Fruit fly (Drosophila melanogaster): Measurements from ENCODE around the gene SF2.

SF2 gene

dm6 chr3R:16309302-16310080, 32.3 kb downstream of the SF2 start (continued):
- TF ChIP-seq CG7963 (GFP tag; IDR thresholded peaks at IDR 0.05; ENCODE audit: partially characterized antibody): 0 out of 3 replicates have a peak, but pooled peaks have one; percentile 31
- peak; percentile 10 for TF ChIP-seq zfh2 (GFP tag; optimal IDR thresholded peaks at IDR 0.05)
- TF ChIP-seq Atf6 (GFP tag; IDR thresholded peaks at IDR 0.05): peak; percentile 60; the same call in 1 of the 2 replicates
- TF ChIP-seq ara (GFP tag; IDR thresholded peaks at IDR 0.05): peak; percentile 37; the same call in 1 of the 2 replicates
- no peak for TF ChIP-seq lbe (GFP tag; optimal IDR thresholded peaks at IDR 0.05)
- TF ChIP-seq HLHmδ (GFP tag; optimal IDR thresholded peaks at IDR 0.05): no peak
- TF ChIP-seq Sry-δ (GFP tag; optimal IDR thresholded peaks at IDR 0.05): peak; percentile 12
- 0 out of 3 replicates have a peak, but pooled peaks have one; percentile 9 for TF ChIP-seq zen2 (GFP tag; IDR thresholded peaks at IDR 0.05; ENCODE audit: partially characterized antibody)
- peak; percentile 29 for TF ChIP-seq Fer3 (tag; optimal IDR thresholded peaks at IDR 0.05)
- peak; percentile 56; the same call in 1 of the 2 replicates for TF ChIP-seq Drgx (GFP tag; IDR thresholded peaks at IDR 0.05)
- peak; percentile 31 for TF ChIP-seq CG17359 (tag; optimal IDR thresholded peaks at IDR 0.05)
- TF ChIP-seq CG12391 (tag; optimal IDR thresholded peaks at IDR 0.05): peak; percentile 46
- TF ChIP-seq CG1233 (GFP tag; optimal IDR thresholded peaks at IDR 0.05): peak; percentile 93
- TF ChIP-seq CG31441 (GFP tag; IDR thresholded peaks at IDR 0.05): no peak
- 0 out of 2 replicates have a peak, but pooled peaks have one; percentile 20 for TF ChIP-seq nerfin-2 (GFP tag; IDR thresholded peaks at IDR 0.05; ENCODE audit: partially characterized antibody)
- peak; percentile 19 for TF ChIP-seq CG1603 (tag; optimal IDR thresholded peaks at IDR 0.05)
- TF ChIP-seq Rfx (GFP tag; IDR thresholded peaks at IDR 0.05): peak; percentile 65
- no peak for TF ChIP-seq sc (optimal IDR thresholded peaks at IDR 0.05)
- TF ChIP-seq sc (GFP tag; optimal IDR thresholded peaks at IDR 0.05): no peak
- peak; percentile 25 for TF ChIP-seq CG18262 (tag; optimal IDR thresholded peaks at IDR 0.05)
- peak; percentile 47; the same call in 1 of the 2 replicates for TF ChIP-seq E2f1 (GFP tag; IDR thresholded peaks at IDR 0.05)
- peak; percentile 69; the same call in 1 of the 4 replicates for TF ChIP-seq chinmo (GFP tag; IDR thresholded peaks at IDR 0.05; ENCODE audit: partially characterized antibody)
- 0 out of 2 replicates have a peak, but pooled peaks have one; percentile 31 for TF ChIP-seq CG11696 (GFP tag; IDR thresholded peaks at IDR 0.05)
- peak; percentile 50 for TF ChIP-seq Ada2b (GFP tag; IDR thresholded peaks at IDR 0.05)
- no peak for TF ChIP-seq Hmx (GFP tag; optimal IDR thresholded peaks at IDR 0.05)
- TF ChIP-seq CG4854 (GFP tag; optimal IDR thresholded peaks at IDR 0.05): peak; percentile 18
- no peak for TF ChIP-seq az2 (GFP tag; optimal IDR thresholded peaks at IDR 0.05)
- TF ChIP-seq grau (tag; optimal IDR thresholded peaks at IDR 0.05): peak; percentile 29
- TF ChIP-seq lab (GFP tag; optimal IDR thresholded peaks at IDR 0.05): peak; percentile 53
- no peak for TF ChIP-seq Trl (optimal IDR thresholded peaks at IDR 0.05)
- peak; percentile 11 for TF ChIP-seq Trl (GFP tag; optimal IDR thresholded peaks at IDR 0.05)
- TF ChIP-seq CG10431 (GFP tag; optimal IDR thresholded peaks at IDR 0.05): no peak
- TF ChIP-seq CG6689 (GFP tag; IDR thresholded peaks at IDR 0.05): peak; percentile 41
- TF ChIP-seq CG8359 (GFP tag; optimal IDR thresholded peaks at IDR 0.05; ENCODE audit: borderline replicate concordance): no peak
- peak; percentile 21 for TF ChIP-seq Blimp-1 (GFP tag; optimal IDR thresholded peaks at IDR 0.05)
- TF ChIP-seq CG17385 (GFP tag; optimal IDR thresholded peaks at IDR 0.05): peak; percentile 15
- peak; percentile 2 for TF ChIP-seq CG13775 (GFP tag; optimal IDR thresholded peaks at IDR 0.05)
- TF ChIP-seq Pdp1 (GFP tag; optimal IDR thresholded peaks at IDR 0.05): peak; percentile 2 to 34
- TF ChIP-seq CG13287 (GFP tag; IDR thresholded peaks at IDR 0.05; ENCODE audit: partially characterized antibody): peak; percentile 10; the same call in 1 of the 2 replicates
- no peak for TF ChIP-seq HLH4C (GFP tag; IDR thresholded peaks at IDR 0.05; ENCODE audit: partially characterized antibody)
- TF ChIP-seq h (optimal IDR thresholded peaks at IDR 0.05): no peak
- TF ChIP-seq Med (GFP tag): peak; percentile 87
- TF ChIP-seq schlank (tag; optimal IDR thresholded peaks at IDR 0.05): no peak
- TF ChIP-seq Ssrp (tag; optimal IDR thresholded peaks at IDR 0.05): peak; percentile 16
- peak; percentile 15 for TF ChIP-seq phol (tag; optimal IDR thresholded peaks at IDR 0.05)
- peak in 1 of 2 experiments; percentile 11 for TF ChIP-seq chif (GFP tag; optimal IDR thresholded peaks at IDR 0.05)
- TF ChIP-seq bsh (GFP tag; optimal IDR thresholded peaks at IDR 0.05): peak in 1 of 2 experiments; percentile 30
